Fruit fly (Drosophila melanogaster) whole organism, adult: ENCODE measurements around the gene GATAd.
A peak's percentile ranks its signal among the peaks of the same experiment; 100 is the strongest.

Source experiments
- CG11617 ChIP-seq: fragments of 200-800 bp; sonication (Bioruptor generic); optimal IDR thresholded peaks from 2 replicates; lab custom pipeline; 2017; ENCODE audit warnings: mild to moderate bottlenecking, missing biosample characterization, missing genetic modification reagents, missing genetic modification characterization
- CG12768 ChIP-seq: fragments of 200-800 bp; sonication (Bioruptor generic); optimal IDR thresholded peaks from 2 replicates; lab custom pipeline; 2017; ENCODE audit warnings: missing biosample characterization, missing genetic modification characterization, mild to moderate bottlenecking, moderate library complexity, missing genetic modification reagents
- CG14711 ChIP-seq: fragments of 200-800 bp; sonication (Bioruptor generic); optimal IDR thresholded peaks from 2 replicates; lab custom pipeline; 2018; ENCODE audit warnings: missing biosample characterization, mild to moderate bottlenecking, missing genetic modification characterization, moderate library complexity
- CG1620 ChIP-seq: fragments of 200-800 bp; sonication (Bioruptor generic); optimal IDR thresholded peaks from 2 replicates; lab custom pipeline; 2016; ENCODE audit warnings: missing biosample characterization, missing genetic modification characterization
- CG33017 ChIP-seq: fragments of 200-800 bp; sonication (Bioruptor generic); optimal IDR thresholded peaks from 2 replicates; lab custom pipeline; 2018; ENCODE audit warnings: missing biosample characterization, mild to moderate bottlenecking, missing genetic modification characterization, moderate library complexity
- CG5204 ChIP-seq: fragments of 200-800 bp; sonication (Bioruptor generic); optimal IDR thresholded peaks from 2 replicates; lab custom pipeline; 2016; ENCODE audit warnings: missing biosample characterization, missing genetic modification characterization
- CG7045 ChIP-seq: fragments of 200-800 bp; sonication (Bioruptor generic); optimal IDR thresholded peaks from 2 replicates; lab custom pipeline; 2017; ENCODE audit warnings: missing biosample characterization, mild to moderate bottlenecking, missing genetic modification characterization
- CG7101 ChIP-seq: fragments of 200-800 bp; sonication (Bioruptor generic); optimal IDR thresholded peaks from 2 replicates; lab custom pipeline; 2018; ENCODE audit warnings: missing biosample characterization, mild to moderate bottlenecking, missing genetic modification characterization, moderate library complexity
- Clk ChIP-seq: fragments of 200-800 bp; sonication (Bioruptor generic); optimal IDR thresholded peaks from 2 replicates; lab custom pipeline; 2017; ENCODE audit warnings: missing biosample characterization, missing genetic modification characterization
- Crg-1 ChIP-seq: fragments of 200-800 bp; sonication (Bioruptor generic); optimal IDR thresholded peaks from 2 replicates; lab custom pipeline; 2016; ENCODE audit warnings: missing biosample characterization, missing genetic modification characterization
- Hr96 ChIP-seq: fragments of 200-800 bp; sonication (Bioruptor generic); optimal IDR thresholded peaks from 2 replicates; lab custom pipeline; 2016; ENCODE audit warnings: missing biosample characterization, missing genetic modification characterization
- Mnt ChIP-seq: fragments of 200-800 bp; sonication (Bioruptor generic); optimal IDR thresholded peaks from 2 replicates; lab custom pipeline; 2016; ENCODE audit warnings: missing biosample characterization, mild to moderate bottlenecking, missing genetic modification characterization
- bab1 ChIP-seq: fragments of 200-800 bp; sonication (Bioruptor generic); optimal IDR thresholded peaks from 3 replicates; lab custom pipeline; 2019; ENCODE audit warnings: missing biosample characterization, mild to moderate bottlenecking, missing genetic modification characterization, moderate library complexity
- cic ChIP-seq: fragments of 200-800 bp; sonication (Bioruptor generic); optimal IDR thresholded peaks from 2 replicates; lab custom pipeline; 2017; ENCODE audit warnings: missing biosample characterization, mild to moderate bottlenecking, missing genetic modification characterization, moderate library complexity
- cnc ChIP-seq, 2 experiments: fragments of >200 bp; optimal IDR thresholded peaks; 2 replicates each; lab custom pipeline; 2017
- kay ChIP-seq: fragments of 200-800 bp; sonication (Bioruptor generic); peaks from one replicate; lab custom pipeline; 2016; ENCODE audit warnings: missing biosample characterization, missing genetic modification characterization, borderline replicate concordance
- ovo ChIP-seq: fragments of 200-800 bp; sonication (Bioruptor generic); optimal IDR thresholded peaks from 2 replicates; lab custom pipeline; 2016; ENCODE audit warnings: missing biosample characterization, missing genetic modification characterization
- pad ChIP-seq: fragments of 200-800 bp; sonication (Bioruptor generic); optimal IDR thresholded peaks from 3 replicates; lab custom pipeline; 2017; ENCODE audit warnings: missing biosample characterization, missing genetic modification characterization, mild to moderate bottlenecking, moderate library complexity, missing genetic modification reagents
- tj ChIP-seq: fragments of 200-800 bp; sonication (Bioruptor generic); optimal IDR thresholded peaks from 3 replicates; lab custom pipeline; 2017; ENCODE audit warnings: missing biosample characterization, mild to moderate bottlenecking, missing genetic modification characterization, moderate library complexity
- toe ChIP-seq: fragments of 200-800 bp; sonication (Bioruptor generic); optimal IDR thresholded peaks from 2 replicates; lab custom pipeline; 2016; ENCODE audit warnings: missing biosample characterization, missing genetic modification characterization

Gene GATAd

DNA sequence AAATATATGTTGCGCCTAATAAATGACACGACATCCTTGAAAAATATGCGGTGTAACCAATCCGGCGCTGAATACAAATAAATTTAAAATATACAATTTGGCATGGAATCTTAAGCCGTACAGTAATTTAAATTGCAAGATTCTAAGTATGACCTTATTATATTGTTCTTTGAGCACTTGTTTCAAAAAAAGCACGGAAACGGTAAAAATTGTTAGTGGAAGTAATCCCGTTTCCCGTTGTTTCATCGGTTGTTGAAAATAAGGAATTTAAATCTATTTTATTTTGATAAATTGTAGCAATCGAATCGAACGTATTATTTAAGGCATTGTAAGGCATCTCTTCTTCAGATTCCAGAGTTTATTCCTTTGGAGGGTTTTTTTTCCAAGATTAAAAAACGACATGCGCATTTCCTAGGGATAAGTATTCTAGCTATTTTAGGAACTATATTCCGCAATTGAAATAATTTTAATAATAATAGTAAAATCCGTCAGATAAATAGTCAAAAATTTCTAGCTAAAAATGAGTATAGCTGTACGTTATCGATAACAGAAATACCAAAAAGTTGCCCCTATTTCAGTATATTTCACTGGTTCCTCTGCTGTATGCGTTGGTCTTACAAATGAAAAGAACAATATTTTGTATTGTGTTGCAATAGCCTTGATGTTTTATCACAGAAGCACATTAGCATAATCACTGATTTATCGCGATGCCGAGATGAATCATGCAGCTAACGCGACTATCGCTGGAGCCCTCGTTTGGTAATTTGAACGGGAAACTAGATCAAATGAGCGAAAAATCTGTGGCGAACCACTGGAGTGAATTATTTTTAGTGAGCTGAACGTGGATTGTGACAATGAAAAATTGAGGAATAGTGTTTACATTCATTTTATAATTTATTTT lies at the start of gene GATAd:
Gene GATAd (plus strand): TSS at position 644 of the 901 bp plus-strand sequence.
- TF ChIP-seq CG5204 (GFP tag; lab: Kevin White, UChicago) (no peak), cic (GFP tag; lab: Kevin White, UChicago) (no peak), Clk (GFP tag; lab: Kevin White, UChicago) (no peak), toe (GFP tag; lab: Kevin White, UChicago) (no peak), CG33017 (tag; lab: Kevin White, UChicago) (peak; percentile 30), Mnt (peak; percentile 23), cnc (optimal IDR thresholded peaks at IDR 0.05; lab: Kevin White, UChicago) (no peak), CG7045 (GFP tag; lab: Kevin White, UChicago) (no peak), ovo (GFP tag; lab: Kevin White, UChicago) (no peak), CG7101 (peak; percentile 8), kay (GFP tag; lab: Kevin White, UChicago) (peak; percentile 98), CG14711 (no peak), bab1 (peak; percentile 41), CG12768 (peak; percentile 15), CG11617 (GFP tag; lab: Kevin White, UChicago) (no peak), Hr96 (GFP tag; lab: Kevin White, UChicago) (no peak), tj (GFP tag; lab: Kevin White, UChicago) (no peak), CG1620 (GFP tag; lab: Kevin White, UChicago) (no peak), pad (peak; percentile 38), Crg-1 (GFP tag; lab: Kevin White, UChicago) (no peak)

DNA sequence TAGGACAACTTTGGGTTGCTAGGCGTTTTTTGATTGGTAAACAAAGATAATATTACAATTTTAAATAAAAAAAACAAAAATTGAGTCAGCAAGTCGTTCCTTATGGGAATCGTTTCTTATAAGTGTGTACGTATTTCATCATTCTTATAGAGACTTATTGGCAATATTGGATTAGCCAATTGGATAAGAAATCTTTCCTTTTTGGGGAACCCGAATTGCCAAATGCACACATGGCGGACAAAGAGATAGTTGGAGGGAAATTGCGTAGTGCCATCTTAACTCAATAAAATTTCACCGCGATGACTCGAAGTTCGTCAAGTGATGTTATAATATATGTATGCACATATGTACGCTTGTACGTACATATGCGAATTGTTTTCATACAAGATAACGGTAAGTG lies 42.3 kb upstream of the GATAd start:
- peak; percentile 61 for TF ChIP-seq kay (GFP tag; lab: Kevin White, UChicago)
- TF ChIP-seq CG7101, result no peak

- TF ChIP-seq Clk (GFP tag; lab: Kevin White, UChicago) (no peak), CG7101 (peak; percentile 55), CG11617 (GFP tag; lab: Kevin White, UChicago) (peak; percentile 53), ovo (GFP tag; lab: Kevin White, UChicago) (no peak), bab1 (peak; percentile 68), Mnt (peak; percentile 56), CG14711 (peak; percentile 58), tj (GFP tag; lab: Kevin White, UChicago) (peak; percentile 1), CG1620 (GFP tag; lab: Kevin White, UChicago) (peak; percentile 14), CG33017 (tag; lab: Kevin White, UChicago) (peak; percentile 62), cnc (optimal IDR thresholded peaks at IDR 0.05; lab: Kevin White, UChicago) (no peak), toe (GFP tag; lab: Kevin White, UChicago) (no peak), CG7045 (GFP tag; lab: Kevin White, UChicago) (peak; percentile 61), CG12768 (peak; percentile 30), cic (GFP tag; lab: Kevin White, UChicago) (peak; percentile 14), Hr96 (GFP tag; lab: Kevin White, UChicago) (no peak)
These were observed 41.4 kb upstream of the GATAd start, which contains the start of gene Ufd4 for dm6 chr2L:10292066-10292560. Gene Ufd4, minus strand, starts transcription at chr2L:10292365.

- TF ChIP-seq CG7045 (GFP tag; lab: Kevin White, UChicago) (no peak), kay (GFP tag; lab: Kevin White, UChicago) (peak; percentile 93)
These were observed 38.5 kb upstream of the GATAd start, which contains the start of gene Hand for dm6 chr2L:10294798-10295669. Gene Hand, minus strand, starts transcription at chr2L:10295385.

DNA sequence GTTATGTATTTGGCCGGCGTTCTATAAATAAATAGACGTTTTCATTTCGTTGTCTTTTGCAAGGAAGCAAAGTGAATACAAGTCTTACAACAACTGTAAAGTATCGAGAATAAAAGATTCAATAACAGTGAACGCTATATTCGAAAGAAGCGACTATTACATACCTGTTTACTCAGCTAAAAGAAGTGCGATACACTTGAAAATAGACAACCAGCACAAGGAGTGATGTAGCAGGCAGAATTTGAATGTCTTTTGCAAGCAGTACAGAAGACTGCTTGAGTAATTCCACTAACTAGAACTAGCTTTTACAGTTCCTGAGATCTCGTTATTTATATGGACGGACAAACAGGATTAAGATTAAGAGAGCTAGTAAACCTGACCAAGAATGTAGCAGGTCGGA lies 35.2 kb upstream of the GATAd start:
- TF ChIP-seq tj (GFP tag; lab: Kevin White, UChicago), result peak; percentile 4
- peak; percentile 75 for TF ChIP-seq kay (GFP tag; lab: Kevin White, UChicago)
- no peak for TF ChIP-seq CG7045 (GFP tag; lab: Kevin White, UChicago)

- TF ChIP-seq CG33017 (tag; lab: Kevin White, UChicago) (no peak), tj (GFP tag; lab: Kevin White, UChicago) (peak; percentile 30), kay (GFP tag; lab: Kevin White, UChicago) (peak; percentile 93), pad (no peak)
These were observed 34.3 kb upstream of the GATAd start for dm6 chr2L:10299077-10299809.
